Worm (Caenorhabditis elegans) whole organism, young adult: ENCODE results near the gene unc-32.
A peak's percentile ranks its signal among the peaks of the same experiment; 100 is the strongest.

Experiments
- B0019.2 ChIP-seq: fragments of 200-800 bp; sonication (Bioruptor generic); conservative IDR thresholded peaks from 2 replicates; pipeline ENCODE4 v1.3.6; 2022; ENCODE audit warnings: missing genetic modification reagents, missing genetic modification characterization, missing compliant biosample characterization
- F55B11.4 ChIP-seq: sonication (generic microtip); optimal IDR thresholded peaks from 2 replicates; lab custom pipeline; 2016; ENCODE audit warnings: missing compliant biosample characterization, missing genetic modification characterization, borderline replicate concordance; ENCODE audit not compliant: insufficient read depth
- T26A5.8 ChIP-seq: sonication (generic microtip); optimal IDR thresholded peaks from 2 replicates; lab custom pipeline; 2016; ENCODE audit warnings: missing genetic modification characterization, missing compliant biosample characterization
- Y53G8AR.9 ChIP-seq: fragments of 200-800 bp; sonication (Bioruptor generic); conservative IDR thresholded peaks from 2 replicates; pipeline ENCODE4 v1.3.6; 2022; ENCODE audit warnings: missing genetic modification reagents, missing genetic modification characterization, missing compliant biosample characterization
- Y79H2A.3 ChIP-seq: fragments of 200-800 bp; sonication (Bioruptor generic); conservative IDR thresholded peaks from 2 replicates; pipeline ENCODE4 v1.3.6; 2022; ENCODE audit warnings: missing genetic modification reagents, missing genetic modification characterization, missing compliant biosample characterization
- akir-1 ChIP-seq: fragments of 200-800 bp; sonication (Bioruptor generic); optimal IDR thresholded peaks from 2 replicates; lab custom pipeline; 2018; ENCODE audit warnings: mild to moderate bottlenecking, missing genetic modification characterization, moderate library complexity, missing compliant biosample characterization
- attf-5 ChIP-seq: fragments of 200-800 bp; sonication (Bioruptor generic); optimal IDR thresholded peaks from 2 replicates; lab custom pipeline; 2018; ENCODE audit warnings: mild to moderate bottlenecking, missing genetic modification characterization, missing compliant biosample characterization
- ceh-27 ChIP-seq: fragments of 200-800 bp; sonication (Bioruptor generic); optimal IDR thresholded peaks from 2 replicates; lab custom pipeline; 2018; ENCODE audit warnings: mild to moderate bottlenecking, missing genetic modification characterization, moderate library complexity, missing compliant biosample characterization
- ceh-79 ChIP-seq: sonication (generic microtip); optimal IDR thresholded peaks from 2 replicates; lab custom pipeline; 2017; ENCODE audit warnings: mild to moderate bottlenecking, missing genetic modification characterization, missing compliant biosample characterization
- chd-7 ChIP-seq: sonication (generic microtip); optimal IDR thresholded peaks from 2 replicates; lab custom pipeline; 2016; ENCODE audit warnings: mild to moderate bottlenecking, missing genetic modification characterization, moderate library complexity, missing compliant biosample characterization
- efl-1 ChIP-seq: fragments of 150-350 bp; optimal IDR thresholded peaks from 2 replicates; lab custom pipeline; 2014; ENCODE audit warnings: missing biosample characterization, missing genetic modification reagents, missing genetic modification characterization
- egl-44 ChIP-seq: fragments of 200-800 bp; sonication (Bioruptor generic); IDR thresholded peaks from 2 replicates; pipeline ENCODE4 v1.3.6; 2022; ENCODE audit warnings: missing genetic modification reagents, missing genetic modification characterization, missing compliant biosample characterization
- ekl-4 ChIP-seq: fragments of 200-800 bp; sonication (Bioruptor generic); IDR thresholded peaks from 2 replicates; pipeline ENCODE4 v1.3.6; 2022; ENCODE audit warnings: missing genetic modification reagents, missing genetic modification characterization, missing compliant biosample characterization
- fkh-3 ChIP-seq: sonication (generic microtip); optimal IDR thresholded peaks from 2 replicates; lab custom pipeline; 2016; ENCODE audit warnings: mild to moderate bottlenecking, missing genetic modification characterization, missing compliant biosample characterization
- gei-17 ChIP-seq: fragments of 200-800 bp; sonication (Bioruptor generic); optimal IDR thresholded peaks from 2 replicates; lab custom pipeline; 2018; ENCODE audit warnings: mild to moderate bottlenecking, missing genetic modification characterization, missing compliant biosample characterization
- hmg-20 ChIP-seq: fragments of 200-800 bp; sonication (Bioruptor generic); IDR thresholded peaks from 2 replicates; pipeline ENCODE4 v1.3.6; 2022; ENCODE audit warnings: missing genetic modification reagents, missing genetic modification characterization, missing compliant biosample characterization
- lag-1 ChIP-seq: fragments of 200-800 bp; sonication (Bioruptor generic); IDR thresholded peaks from 2 replicates; pipeline ENCODE4 v1.3.6; 2022; ENCODE audit warnings: missing genetic modification reagents, missing genetic modification characterization, missing compliant biosample characterization
- lir-1 ChIP-seq: fragments of 200-800 bp; sonication (Bioruptor generic); conservative IDR thresholded peaks from 2 replicates; pipeline ENCODE4 v1.3.6; 2022; ENCODE audit warnings: missing genetic modification reagents, missing genetic modification characterization, missing compliant biosample characterization
- madf-10 ChIP-seq: sonication (generic microtip); optimal IDR thresholded peaks from 2 replicates; lab custom pipeline; 2016; ENCODE audit warnings: mild to moderate bottlenecking, missing genetic modification characterization, missing compliant biosample characterization
- madf-3 ChIP-seq: fragments of 200-800 bp; sonication (Bioruptor generic); IDR thresholded peaks from 2 replicates; pipeline ENCODE4 v1.3.6; 2022; ENCODE audit warnings: missing genetic modification reagents, missing genetic modification characterization, missing compliant biosample characterization
- madf-8 ChIP-seq: fragments of 200-800 bp; sonication (Bioruptor generic); conservative IDR thresholded peaks from 2 replicates; pipeline ENCODE4 v1.3.6; 2022; ENCODE audit warnings: missing genetic modification reagents, missing genetic modification characterization, missing compliant biosample characterization
- mcd-1 ChIP-seq: fragments of 200-800 bp; sonication (Bioruptor generic); IDR thresholded peaks from 2 replicates; pipeline ENCODE4 v1.3.6; 2022; ENCODE audit warnings: missing genetic modification reagents, missing genetic modification characterization, missing compliant biosample characterization
- mes-4 ChIP-seq: sonication (generic microtip); optimal IDR thresholded peaks from 2 replicates; lab custom pipeline; 2016; ENCODE audit warnings: missing genotype, missing genetic modification characterization, missing compliant biosample characterization
- nfya-1 ChIP-seq: sonication (generic microtip); optimal IDR thresholded peaks from 2 replicates; lab custom pipeline; 2017; ENCODE audit warnings: antibody characterized with exemption, missing compliant biosample characterization, missing genetic modification characterization, borderline replicate concordance; ENCODE audit not compliant: insufficient read depth
- nfya-2 ChIP-seq: fragments of 200-800 bp; sonication (Bioruptor generic); IDR thresholded peaks from 2 replicates; pipeline ENCODE4 v1.3.6; 2022; ENCODE audit warnings: missing genetic modification reagents, missing genetic modification characterization, missing compliant biosample characterization
- nhr-120 ChIP-seq: fragments of 200-800 bp; sonication (Bioruptor generic); IDR thresholded peaks from 2 replicates; pipeline ENCODE4 v1.3.6; 2022; ENCODE audit warnings: missing genetic modification characterization, missing compliant biosample characterization
- pha-4 ChIP-seq: fragments of 150-350 bp; sonication (generic microtip); optimal IDR thresholded peaks from 2 replicates; lab custom pipeline; 2014; ENCODE audit warnings: missing biosample characterization, missing genetic modification reagents, missing genetic modification characterization
- rcor-1 ChIP-seq: fragments of 200-800 bp; sonication (Bioruptor generic); IDR thresholded peaks from 2 replicates; pipeline ENCODE4 v1.3.6; 2022; ENCODE audit warnings: missing genetic modification reagents, missing genetic modification characterization, missing compliant biosample characterization
- rec-8 ChIP-seq, 2 experiments: sonication (generic microtip); optimal IDR thresholded peaks; 2 replicates each; lab custom pipeline; 2016; ENCODE audit warnings: mild to moderate bottlenecking in 2 of 2, missing genetic modification characterization in 2 of 2, missing genetic modification reagents in 2 of 2, missing genotype in 2 of 2, missing biosample characterization in 1 of 2, missing compliant biosample characterization in 1 of 2, moderate library complexity in 1 of 2
- repo-1 ChIP-seq: sonication (generic microtip); optimal IDR thresholded peaks from 2 replicates; lab custom pipeline; 2017; ENCODE audit warnings: mild to moderate bottlenecking, missing genetic modification characterization, missing compliant biosample characterization
- sdz-38 ChIP-seq: sonication (generic microtip); optimal IDR thresholded peaks from 2 replicates; lab custom pipeline; 2016; ENCODE audit warnings: missing genotype, missing genetic modification characterization, missing compliant biosample characterization
- snpc-1.3 ChIP-seq: sonication (generic microtip); optimal IDR thresholded peaks from 2 replicates; lab custom pipeline; 2017; ENCODE audit warnings: missing genetic modification characterization, mild to moderate bottlenecking, missing compliant biosample characterization, antibody characterized with exemption, moderate library complexity, missing genotype, missing genetic modification reagents; ENCODE audit not compliant: insufficient read depth
- snpc-3.4 ChIP-seq: sonication (generic microtip); optimal IDR thresholded peaks from 2 replicates; lab custom pipeline; 2017; ENCODE audit warnings: missing genetic modification characterization, mild to moderate bottlenecking, missing compliant biosample characterization, antibody characterized with exemption, moderate library complexity, missing genotype, missing genetic modification reagents
- snpc-4 ChIP-seq, 5 experiments: fragments of 150-350 bp in 1 of 5; sonication (generic microtip) in 4 of 5; optimal IDR thresholded peaks; 2 replicates each; lab custom pipeline; 2014 to 2018; ENCODE audit warnings: missing genetic modification characterization in 5 of 5, missing biosample characterization in 3 of 5, antibody characterized with exemption in 2 of 5, mild to moderate bottlenecking in 2 of 5, missing compliant biosample characterization in 2 of 5, missing genotype in 2 of 5, moderate library complexity in 2 of 5, missing genetic modification reagents in 1 of 5
- tbp1 ChIP-seq: fragments of 200-800 bp; sonication (Bioruptor generic); optimal IDR thresholded peaks from 2 replicates; lab custom pipeline; 2018; ENCODE audit warnings: mild to moderate bottlenecking, missing genetic modification characterization, missing compliant biosample characterization
- unc-130 ChIP-seq: sonication (generic microtip); optimal IDR thresholded peaks from 2 replicates; lab custom pipeline; 2016; ENCODE audit warnings: missing genetic modification reagents, missing genetic modification characterization, missing compliant biosample characterization
- ztf-18 ChIP-seq: sonication (generic microtip); optimal IDR thresholded peaks from 2 replicates; lab custom pipeline; 2016; ENCODE audit warnings: missing genotype, mild to moderate bottlenecking, missing genetic modification characterization, missing compliant biosample characterization
- ztf-28 ChIP-seq: fragments of 200-800 bp; sonication (Bioruptor generic); IDR thresholded peaks from 2 replicates; pipeline ENCODE4 v1.3.6; 2022; ENCODE audit warnings: missing genetic modification reagents, missing genetic modification characterization, missing compliant biosample characterization

Gene unc-32

DNA sequence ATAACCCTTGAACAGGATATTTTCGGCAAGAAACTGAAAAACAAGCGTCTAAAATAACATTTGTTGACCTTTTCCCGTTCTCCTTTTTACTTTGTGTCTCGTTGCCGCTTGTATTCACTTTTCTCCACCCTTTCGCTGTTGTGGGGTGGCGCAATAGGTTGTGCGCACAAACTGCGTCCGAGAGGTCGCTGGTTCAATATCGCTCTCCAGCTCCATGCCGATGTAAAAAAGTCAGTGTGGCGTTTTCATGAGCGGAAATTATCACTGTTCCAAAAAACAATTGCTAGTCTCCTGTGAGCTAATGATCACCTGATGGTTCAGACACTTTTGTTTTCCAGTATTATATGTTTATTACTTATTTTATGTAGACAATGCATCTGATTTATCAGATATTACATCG, 32.2 kb downstream of the unc-32 start (continued):
- TF ChIP-seq B0019.2: 0 out of 2 replicates have a peak, but pooled peaks have one; percentile 34
- peak; percentile 85; the same call in 1 of the 2 replicates for TF ChIP-seq nhr-120 (GFP tag; lab: Robert Waterston, UW)
- peak; percentile 38 for TF ChIP-seq mes-4 (tag; lab: Kevin White, UChicago)
- peak; percentile 50; the same call in 1 of the 2 replicates for TF ChIP-seq hmg-20
- TF ChIP-seq sdz-38 (tag; lab: Kevin White, UChicago): no peak
- no peak for TF ChIP-seq nfya-2
- TF ChIP-seq egl-44 (GFP tag; lab: Robert Waterston, UW): 0 out of 2 replicates have a peak, but pooled peaks have one; percentile 37
- peak; percentile 66 for TF ChIP-seq fkh-3 (tag; lab: Kevin White, UChicago)
- TF ChIP-seq Y53G8AR.9: no peak; the same call in 1 of the 2 replicates
- TF ChIP-seq ceh-27 (GFP tag; lab: Kevin White, UChicago): peak; percentile 77
- TF ChIP-seq tbp1 (GFP tag; lab: Kevin White, UChicago): peak; percentile 94
- TF ChIP-seq repo-1 (tag; lab: Kevin White, UChicago): no peak
- peak; percentile 81 for TF ChIP-seq attf-5 (GFP tag; lab: Kevin White, UChicago)
- TF ChIP-seq mcd-1: no peak
- peak; percentile 36 for TF ChIP-seq T26A5.8 (tag; lab: Kevin White, UChicago)
- peak; percentile 39 for TF ChIP-seq unc-130 (GFP tag; lab: Kevin White, UChicago)
- no peak for TF ChIP-seq pha-4 (tag; lab: Kevin White, UChicago)
- TF ChIP-seq akir-1 (GFP tag; lab: Kevin White, UChicago): peak; percentile 68
- peak; percentile 47 for TF ChIP-seq snpc-4 (GFP tag; optimal IDR thresholded peaks at IDR 0.05; lab: Kevin White, UChicago)
- TF ChIP-seq snpc-4 (tag; optimal IDR thresholded peaks at IDR 0.05; lab: Kevin White, UChicago): peak in 3 of 4 experiments; percentile 65 to 80 (median 66)
- TF ChIP-seq ztf-28: no peak
- TF ChIP-seq ceh-79 (tag; lab: Kevin White, UChicago): no peak
- TF ChIP-seq rec-8 (tag; optimal IDR thresholded peaks at IDR 0.05; lab: Kevin White, UChicago): peak; percentile 63 to 87
- TF ChIP-seq madf-10 (tag; lab: Kevin White, UChicago): peak; percentile 81
- no peak for TF ChIP-seq F55B11.4 (tag; lab: Kevin White, UChicago)
- TF ChIP-seq madf-8 (GFP tag; lab: Robert Waterston, UW): 0 out of 2 replicates have a peak, but pooled peaks have one; percentile 24
- TF ChIP-seq snpc-1.3: peak; percentile 72
- TF ChIP-seq snpc-3.4: peak; percentile 52
- no peak for TF ChIP-seq nfya-1
- no peak for TF ChIP-seq gei-17
- peak; percentile 76; the same call in 1 of the 2 replicates for TF ChIP-seq ekl-4
- TF ChIP-seq lag-1: no peak
- peak; percentile 67; the same call in 1 of the 2 replicates for TF ChIP-seq rcor-1 (GFP tag; lab: Robert Waterston, UW)
- peak; percentile 86 for TF ChIP-seq ztf-18
- TF ChIP-seq efl-1 (GFP tag; lab: Kevin White, UChicago): peak; percentile 39

DNA sequence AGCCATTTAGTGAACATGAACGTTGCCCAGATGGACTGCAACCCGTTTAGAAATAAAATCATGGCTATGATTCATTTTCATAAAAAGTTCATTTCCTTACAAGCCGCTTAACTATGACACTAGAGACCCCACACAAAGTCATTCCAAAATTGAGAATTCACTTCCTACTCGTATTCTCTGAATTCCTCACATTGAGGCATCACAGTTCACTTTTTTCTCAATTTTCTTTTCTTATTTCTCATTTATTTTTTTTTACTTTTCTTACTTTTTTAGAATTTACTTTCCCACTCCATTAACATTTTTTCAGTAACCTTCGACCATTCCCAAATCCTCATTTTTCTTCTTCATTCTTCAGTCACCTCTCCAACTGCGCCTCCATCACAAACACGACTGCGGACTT, 38.9 kb downstream of the unc-32 start, which contains the start of gene dhrr-1:
Gene dhrr-1 (plus strand): TSS at position 301 of the 400 bp plus-strand sequence.
- no peak for TF ChIP-seq madf-3 (GFP tag; lab: Robert Waterston, UW)
- no peak for TF ChIP-seq chd-7 (tag; lab: Kevin White, UChicago)
- no peak for TF ChIP-seq attf-5 (GFP tag; lab: Kevin White, UChicago)
- TF ChIP-seq unc-130 (GFP tag; lab: Kevin White, UChicago): no peak
- TF ChIP-seq Y79H2A.3 (GFP tag; lab: Robert Waterston, UW): no peak
- no peak for TF ChIP-seq ztf-28
- no peak for TF ChIP-seq egl-44 (GFP tag; lab: Robert Waterston, UW)
- no peak for TF ChIP-seq gei-17
- TF ChIP-seq lir-1 (GFP tag; lab: Robert Waterston, UW): no peak
